Worm (Caenorhabditis elegans) whole organism, late embryonic: ENCODE data around the gene C46C2.3.

Experiments
- C08G9.2 ChIP-seq: sonication (generic microtip); optimal IDR thresholded peaks from 2 replicates; lab custom pipeline; 2016; ENCODE audit warnings: mild to moderate bottlenecking, missing genetic modification characterization, moderate library complexity, missing compliant biosample characterization
- C38D4.7 ChIP-seq: fragments of 200-800 bp; sonication (Bioruptor generic); optimal IDR thresholded peaks from 2 replicates; lab custom pipeline; 2018; ENCODE audit warnings: mild to moderate bottlenecking, missing genetic modification characterization, moderate library complexity, missing compliant biosample characterization
- F13H6.1 ChIP-seq: sonication (generic microtip); optimal IDR thresholded peaks from 2 replicates; lab custom pipeline; 2016; ENCODE audit warnings: missing genetic modification characterization, missing compliant biosample characterization
- K09A11.1 ChIP-seq: sonication (generic microtip); optimal IDR thresholded peaks from 2 replicates; lab custom pipeline; 2017; ENCODE audit warnings: antibody characterized with exemption, mild to moderate bottlenecking, missing genetic modification characterization, missing compliant biosample characterization; ENCODE audit not compliant: insufficient read depth
- ahr-1 ChIP-seq: sonication (generic microtip); optimal IDR thresholded peaks from 2 replicates; lab custom pipeline; 2016; ENCODE audit warnings: missing genetic modification characterization, missing compliant biosample characterization
- ama-1 ChIP-seq: fragments of 150-350 bp; optimal IDR thresholded peaks from 2 replicates; lab custom pipeline; 2014
- ceh-14 ChIP-seq: sonication (generic microtip); optimal IDR thresholded peaks from 2 replicates; lab custom pipeline; 2016; ENCODE audit warnings: missing genotype, missing genetic modification characterization, missing compliant biosample characterization
- ceh-18 ChIP-seq: sonication (generic microtip); optimal IDR thresholded peaks from 2 replicates; lab custom pipeline; 2016; ENCODE audit warnings: missing genetic modification characterization, missing compliant biosample characterization
- ceh-19 ChIP-seq: fragments of 200-800 bp; sonication (Bioruptor generic); optimal IDR thresholded peaks from 2 replicates; lab custom pipeline; 2018; ENCODE audit warnings: mild to moderate bottlenecking, missing genetic modification characterization, missing compliant biosample characterization
- ceh-22 ChIP-seq: sonication (generic microtip); optimal IDR thresholded peaks from 2 replicates; lab custom pipeline; 2017; ENCODE audit warnings: missing biosample characterization, missing genetic modification characterization
- ceh-34 ChIP-seq: sonication (generic microtip); optimal IDR thresholded peaks from 2 replicates; lab custom pipeline; 2016; ENCODE audit warnings: mild to moderate bottlenecking, missing genetic modification characterization, missing compliant biosample characterization
- ceh-48 ChIP-seq: sonication (generic microtip); optimal IDR thresholded peaks from 2 replicates; lab custom pipeline; 2016; ENCODE audit warnings: missing genetic modification characterization, inconsistent platforms, missing compliant biosample characterization
- ceh-6 ChIP-seq: fragments of 200-800 bp; sonication (Bioruptor generic); optimal IDR thresholded peaks from 2 replicates; lab custom pipeline; 2018; ENCODE audit warnings: mild to moderate bottlenecking, missing genetic modification characterization, missing compliant biosample characterization
- ceh-9 ChIP-seq: sonication (generic microtip); optimal IDR thresholded peaks from 2 replicates; lab custom pipeline; 2016; ENCODE audit warnings: mild to moderate bottlenecking, missing genetic modification characterization, inconsistent platforms, missing compliant biosample characterization
- che-1 ChIP-seq: sonication (generic microtip); optimal IDR thresholded peaks from 2 replicates; lab custom pipeline; 2016; ENCODE audit warnings: mild to moderate bottlenecking, missing genetic modification characterization, missing compliant biosample characterization
- dmd-4 ChIP-seq: sonication (generic microtip); optimal IDR thresholded peaks from 2 replicates; lab custom pipeline; 2016; ENCODE audit warnings: borderline replicate concordance, missing genetic modification characterization, missing compliant biosample characterization
- elt-4 ChIP-seq: sonication (generic microtip); optimal IDR thresholded peaks from 2 replicates; lab custom pipeline; 2016; ENCODE audit warnings: missing genetic modification characterization, missing compliant biosample characterization
- ets-4 ChIP-seq: sonication (generic microtip); optimal IDR thresholded peaks from 2 replicates; lab custom pipeline; 2016; ENCODE audit warnings: missing genetic modification characterization, missing compliant biosample characterization
- eyg-1 ChIP-seq: sonication (generic microtip); optimal IDR thresholded peaks from 2 replicates; lab custom pipeline; 2016; ENCODE audit warnings: missing genotype, missing genetic modification characterization, missing compliant biosample characterization
- fax-1 ChIP-seq: sonication (generic microtip); optimal IDR thresholded peaks from 2 replicates; lab custom pipeline; 2016; ENCODE audit warnings: missing genotype, missing genetic modification characterization, missing compliant biosample characterization
- fkh-10 ChIP-seq: fragments of 150-350 bp; optimal IDR thresholded peaks from 2 replicates; lab custom pipeline; 2014; ENCODE audit warnings: missing biosample characterization, missing genetic modification reagents, missing genetic modification characterization
- gmeb-2 ChIP-seq: sonication (generic microtip); optimal IDR thresholded peaks from 2 replicates; lab custom pipeline; 2016; ENCODE audit warnings: missing genetic modification characterization, inconsistent platforms, missing compliant biosample characterization
- hlh-15 ChIP-seq: sonication (generic microtip); optimal IDR thresholded peaks from 2 replicates; lab custom pipeline; 2016; ENCODE audit warnings: missing genetic modification characterization, missing compliant biosample characterization
- hlh-30 ChIP-seq: sonication (generic microtip); optimal IDR thresholded peaks from 2 replicates; lab custom pipeline; 2017; ENCODE audit warnings: antibody characterized with exemption, missing genetic modification characterization, missing compliant biosample characterization; ENCODE audit not compliant: insufficient read depth
- hlh-6 ChIP-seq: sonication (generic microtip); optimal IDR thresholded peaks from 2 replicates; lab custom pipeline; 2016; ENCODE audit warnings: missing genotype, missing genetic modification characterization, missing compliant biosample characterization
- lim-6 ChIP-seq: sonication (generic microtip); optimal IDR thresholded peaks from 2 replicates; lab custom pipeline; 2016; ENCODE audit warnings: missing genetic modification characterization, missing compliant biosample characterization
- lin-11 ChIP-seq: fragments of 200-800 bp; sonication (Bioruptor generic); optimal IDR thresholded peaks from 2 replicates; lab custom pipeline; 2018; ENCODE audit warnings: mild to moderate bottlenecking, missing genetic modification characterization, missing compliant biosample characterization
- madf-2 ChIP-seq: sonication (generic microtip); optimal IDR thresholded peaks from 2 replicates; lab custom pipeline; 2017; ENCODE audit warnings: missing genetic modification characterization, missing compliant biosample characterization
- mec-3 ChIP-seq: sonication (generic microtip); optimal IDR thresholded peaks from 2 replicates; lab custom pipeline; 2016; ENCODE audit warnings: borderline replicate concordance, missing genetic modification characterization, missing compliant biosample characterization
- nfya-1 ChIP-seq: sonication (generic microtip); optimal IDR thresholded peaks from 2 replicates; lab custom pipeline; 2017; ENCODE audit warnings: missing genetic modification characterization, mild to moderate bottlenecking, missing compliant biosample characterization, antibody characterized with exemption, moderate library complexity
- nhr-11 ChIP-seq: fragments of 150-350 bp; optimal IDR thresholded peaks from 2 replicates; lab custom pipeline; 2014; ENCODE audit warnings: missing biosample characterization, missing genetic modification characterization
- nhr-232 ChIP-seq: sonication (generic microtip); optimal IDR thresholded peaks from 2 replicates; lab custom pipeline; 2016; ENCODE audit warnings: missing genetic modification characterization, missing compliant biosample characterization
- odd-2 ChIP-seq: sonication (generic microtip); optimal IDR thresholded peaks from 2 replicates; lab custom pipeline; 2017; ENCODE audit warnings: antibody characterized with exemption, mild to moderate bottlenecking, missing genetic modification characterization, missing compliant biosample characterization
- pat-9 ChIP-seq: fragments of 200-800 bp; sonication (Bioruptor generic); optimal IDR thresholded peaks from 2 replicates; lab custom pipeline; 2018; ENCODE audit warnings: mild to moderate bottlenecking, missing genetic modification characterization, moderate library complexity, missing compliant biosample characterization
- pax-1 ChIP-seq: fragments of 150-350 bp; optimal IDR thresholded peaks from 2 replicates; lab custom pipeline; 2014; ENCODE audit warnings: missing biosample characterization, missing genetic modification characterization
- pha-2 ChIP-seq: sonication (generic microtip); optimal IDR thresholded peaks from 2 replicates; lab custom pipeline; 2017; ENCODE audit warnings: mild to moderate bottlenecking, missing genetic modification characterization, missing compliant biosample characterization
- pha-4 ChIP-seq: fragments of 150-350 bp; optimal IDR thresholded peaks from 2 replicates; lab custom pipeline; 2018; ENCODE audit warnings: missing biosample characterization, missing genetic modification reagents, missing genetic modification characterization
- pqm-1 ChIP-seq: sonication (generic microtip); optimal IDR thresholded peaks from 2 replicates; lab custom pipeline; 2016; ENCODE audit warnings: missing genetic modification characterization, missing compliant biosample characterization
- ref-2 ChIP-seq: sonication (generic microtip); optimal IDR thresholded peaks from 2 replicates; lab custom pipeline; 2016; ENCODE audit warnings: missing genetic modification characterization, missing compliant biosample characterization
- rnt-1 ChIP-seq: sonication (generic microtip); optimal IDR thresholded peaks from 2 replicates; lab custom pipeline; 2016; ENCODE audit warnings: missing genetic modification characterization, missing compliant biosample characterization
- sdc-2 ChIP-seq: sonication (generic microtip); optimal IDR thresholded peaks from 2 replicates; lab custom pipeline; 2016; ENCODE audit warnings: missing genotype, missing genetic modification characterization, missing compliant biosample characterization
- sox-4 ChIP-seq: sonication (generic microtip); optimal IDR thresholded peaks from 2 replicates; lab custom pipeline; 2017; ENCODE audit warnings: mild to moderate bottlenecking, missing genetic modification characterization, inconsistent platforms, missing compliant biosample characterization
- tbx-2 ChIP-seq: sonication (generic microtip); optimal IDR thresholded peaks from 2 replicates; lab custom pipeline; 2016; ENCODE audit warnings: missing genetic modification characterization, missing compliant biosample characterization
- ttx-3 ChIP-seq: sonication (generic microtip); optimal IDR thresholded peaks from 2 replicates; lab custom pipeline; 2016; ENCODE audit warnings: missing genetic modification reagents, missing genetic modification characterization, missing compliant biosample characterization
- unc-3 ChIP-seq, 2 experiments: fragments of 200-800 bp in 1 of 2; sonication (Bioruptor generic) in 1 of 2; sonication (generic microtip) in 1 of 2; conservative IDR thresholded peaks in 1 of 2; optimal IDR thresholded peaks in 1 of 2; 2 replicates each; pipeline versions ENCODE4 v1.3.6 to Lab custom; 2016 to 2022; ENCODE audit warnings: missing compliant biosample characterization in 2 of 2, missing genetic modification characterization in 2 of 2, missing genetic modification reagents in 1 of 2
- unc-42 ChIP-seq: sonication (generic microtip); optimal IDR thresholded peaks from 2 replicates; lab custom pipeline; 2016; ENCODE audit warnings: missing genotype, missing genetic modification characterization, missing compliant biosample characterization
- unc-86 ChIP-seq: sonication (generic microtip); optimal IDR thresholded peaks from 2 replicates; lab custom pipeline; 2016; ENCODE audit warnings: missing genetic modification characterization, missing compliant biosample characterization
- ztf-16 ChIP-seq: sonication (generic microtip); optimal IDR thresholded peaks from 2 replicates; lab custom pipeline; 2017; ENCODE audit warnings: missing genetic modification characterization, missing compliant biosample characterization

The C46C2.3 gene

DNA sequence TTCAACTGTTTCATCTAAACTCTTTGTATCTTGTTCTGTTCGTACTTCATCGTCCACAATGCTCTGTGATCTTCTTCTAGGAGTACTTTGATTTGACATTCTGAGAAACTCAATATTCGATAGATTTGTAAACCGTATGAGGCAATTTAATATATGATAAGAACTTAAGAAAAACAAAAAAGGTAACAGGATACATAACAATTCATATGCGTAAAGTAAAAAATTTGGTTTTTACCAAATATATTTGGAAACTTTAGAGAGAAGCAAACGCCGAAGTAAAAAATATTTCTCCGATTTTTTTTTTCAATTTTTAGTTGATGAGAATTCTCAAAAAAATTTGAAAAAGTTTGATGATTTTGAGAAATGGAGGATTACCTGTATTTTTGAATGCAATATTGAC lies 41.5 kb downstream of the C46C2.3 start, which contains the start of gene Y11D7A.19:
Gene Y11D7A.19, minus strand, starts transcription at position 101 of the 400 bp plus-strand sequence.
- no peak for TF ChIP-seq sox-4 (tag; lab: Kevin White, UChicago)
- TF ChIP-seq hlh-15 (tag; lab: Kevin White, UChicago): no peak
- TF ChIP-seq C08G9.2 (tag; lab: Kevin White, UChicago): no peak
- no peak for TF ChIP-seq ztf-16
- no peak for TF ChIP-seq pax-1 (tag; lab: Kevin White, UChicago)
- no peak for TF ChIP-seq ceh-18
- TF ChIP-seq pha-4 (tag; lab: Kevin White, UChicago): no peak
- no peak for TF ChIP-seq tbx-2 (tag; lab: Kevin White, UChicago)

- TF ChIP-seq gmeb-2 (tag; lab: Kevin White, UChicago) (no peak), K09A11.1 (no peak), F13H6.1 (tag; lab: Kevin White, UChicago) (no peak), pqm-1 (no peak), unc-42 (tag; lab: Kevin White, UChicago) (no peak), ahr-1 (tag; lab: Kevin White, UChicago) (no peak), unc-86 (tag; lab: Kevin White, UChicago) (no peak), che-1 (no peak), nfya-1 (tag; lab: Kevin White, UChicago) (peak; percentile 16), unc-3 (GFP tag; conservative IDR thresholded peaks at IDR 0.05; lab: Robert Waterston, UW) (no peak), unc-3 (tag; optimal IDR thresholded peaks at IDR 0.05; lab: Kevin White, UChicago) (no peak), hlh-6 (tag; lab: Kevin White, UChicago) (no peak), ceh-19 (no peak), ceh-6 (no peak), ceh-34 (tag; lab: Kevin White, UChicago) (no peak), pha-2 (tag; lab: Kevin White, UChicago) (no peak), lin-11 (tag; lab: Kevin White, UChicago) (no peak), lim-6 (no peak), tbx-2 (tag; lab: Kevin White, UChicago) (peak; percentile 74), sox-4 (tag; lab: Kevin White, UChicago) (no peak), ama-1 (lab: Kevin White, UChicago) (no peak), ref-2 (tag; lab: Kevin White, UChicago) (peak; percentile 72), odd-2 (tag; lab: Kevin White, UChicago) (no peak)
These were observed 42.7 kb downstream of the C46C2.3 start for ce11 chrIV:9267581-9267980.

ce11 chrIV:9268916-9269315 lies 44.0 kb downstream of the C46C2.3 start:
- TF ChIP-seq ceh-9 (tag; lab: Kevin White, UChicago) (peak; percentile 20), elt-4 (tag; lab: Kevin White, UChicago) (no peak), F13H6.1 (tag; lab: Kevin White, UChicago) (no peak), pqm-1 (no peak), unc-86 (tag; lab: Kevin White, UChicago) (no peak), ceh-6 (no peak), madf-2 (no peak), che-1 (no peak), C38D4.7 (GFP tag; lab: Kevin White, UChicago) (no peak), rnt-1 (tag; lab: Kevin White, UChicago) (peak; percentile 1), fkh-10 (GFP tag; lab: Kevin White, UChicago) (no peak), mec-3 (tag; lab: Kevin White, UChicago) (no peak), pha-2 (tag; lab: Kevin White, UChicago) (no peak), ahr-1 (tag; lab: Kevin White, UChicago) (no peak), hlh-30 (no peak), pax-1 (tag; lab: Kevin White, UChicago) (no peak), fax-1 (no peak), pat-9 (tag; lab: Kevin White, UChicago) (no peak), K09A11.1 (no peak), nhr-11 (tag; lab: Kevin White, UChicago) (no peak), ceh-14 (tag; lab: Kevin White, UChicago) (no peak), nhr-232 (no peak), sdc-2 (peak; percentile 65), ceh-22 (tag; lab: Kevin White, UChicago) (no peak), nfya-1 (tag; lab: Kevin White, UChicago) (peak; percentile 51), ets-4 (tag; lab: Kevin White, UChicago) (no peak), ttx-3 (tag; lab: Kevin White, UChicago) (no peak), eyg-1 (tag; lab: Kevin White, UChicago) (peak; percentile 59), ceh-48 (tag; lab: Kevin White, UChicago) (no peak), ceh-34 (tag; lab: Kevin White, UChicago) (peak; percentile 59), odd-2 (tag; lab: Kevin White, UChicago) (no peak), unc-42 (tag; lab: Kevin White, UChicago) (no peak), dmd-4 (tag; lab: Kevin White, UChicago) (no peak)
